Worm (Caenorhabditis elegans): ENCODE results near the gene gipc-2.

ce11 chrIV:10075034-10075510, 47.6 kb upstream of the gipc-2 start, which contains the start of the genes ttbk-4 and W01B6.4:
- no peak for TF ChIP-seq ama-1 (optimal IDR thresholded peaks at IDR 0.05)
- TF ChIP-seq hmbx-1 (tag; optimal IDR thresholded peaks at IDR 0.05): no peak
- TF ChIP-seq sea-1 (GFP tag; conservative IDR thresholded peaks at IDR 0.05): no peak
- no peak for TF ChIP-seq hnd-1 (tag; optimal IDR thresholded peaks at IDR 0.05)
- TF ChIP-seq ceh-36 (tag; optimal IDR thresholded peaks at IDR 0.05): no peak
- no peak for TF ChIP-seq pes-1 (GFP tag; IDR thresholded peaks at IDR 0.05)
- no peak for TF ChIP-seq F13C5.2 (tag; optimal IDR thresholded peaks at IDR 0.05)
- no peak for TF ChIP-seq ets-7 (tag; optimal IDR thresholded peaks at IDR 0.05)
- no peak for TF ChIP-seq scrt-1 (GFP tag; IDR thresholded peaks at IDR 0.05)
- no peak for TF ChIP-seq tra-4 (tag; optimal IDR thresholded peaks at IDR 0.05)
- TF ChIP-seq B0310.2 (tag; optimal IDR thresholded peaks at IDR 0.05): no peak
- TF ChIP-seq tbx-11 (GFP tag; IDR thresholded peaks at IDR 0.05): no peak
- no peak for TF ChIP-seq hmg-4 (GFP tag; optimal IDR thresholded peaks at IDR 0.05)
